Worm (Caenorhabditis elegans) whole organism, midembryonic: ENCODE data around the gene srt-28.

ENCODE experiments used
- flt-1 ChIP-seq: fragments of 200-800 bp; sonication (Bioruptor generic); IDR thresholded peaks from 2 replicates; pipeline ENCODE4 v1.3.6; 2022; ENCODE audit warnings: missing genetic modification characterization, missing compliant biosample characterization
- tab-1 ChIP-seq: fragments of 200-800 bp; sonication (Bioruptor generic); IDR thresholded peaks from 2 replicates; pipeline ENCODE4 v1.3.6; 2022; ENCODE audit warnings: missing genetic modification characterization, missing compliant biosample characterization
- ztf-29 ChIP-seq: fragments of 200-800 bp; sonication (Bioruptor generic); IDR thresholded peaks from 2 replicates; pipeline ENCODE4 v1.3.6; 2022; ENCODE audit warnings: missing genetic modification reagents, missing genetic modification characterization, missing compliant biosample characterization

DNA sequence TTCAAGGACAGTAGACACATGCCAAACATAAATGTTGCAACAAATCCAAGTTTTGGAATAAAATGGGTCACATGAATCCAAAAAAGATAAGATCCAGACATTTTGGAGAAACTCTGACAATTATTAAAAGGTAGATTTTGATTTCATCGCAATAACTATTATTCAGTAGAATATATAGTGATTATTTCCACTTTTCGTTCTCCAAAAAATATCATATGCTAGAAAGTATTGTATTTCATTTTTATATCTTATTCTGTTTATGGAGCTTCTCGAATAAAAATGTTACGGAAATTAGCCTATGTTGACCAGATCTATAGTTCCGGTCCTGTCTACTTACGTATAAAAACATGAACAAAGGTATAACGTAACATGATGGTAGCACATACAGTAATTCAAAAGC is 13.7 kb upstream of the srt-28 start, which contains the start of gene str-13:
- TF ChIP-seq ztf-29 (no peak), tab-1 (GFP tag; lab: Robert Waterston, UW) (no peak), flt-1 (no peak)
